Worm (Caenorhabditis elegans) whole organism, L4 larva: Measurements from ENCODE around the gene sto-2.

ENCODE experiments used
- ZK546.5 ChIP-seq, 2 experiments: sonication (generic microtip); optimal IDR thresholded peaks; 2 replicates each; lab custom pipeline; 2017; ENCODE audit warnings: missing biosample characterization in 2 of 2, missing genetic modification characterization in 2 of 2
- ceh-44 ChIP-seq: fragments of 200-800 bp; sonication (Bioruptor generic); IDR thresholded peaks from 2 replicates; pipeline ENCODE4 v1.3.6; 2022; ENCODE audit warnings: missing genetic modification reagents, missing genetic modification characterization, missing compliant biosample characterization
- lin-39 ChIP-seq: fragments of 150-350 bp; optimal IDR thresholded peaks from 2 replicates; lab custom pipeline; 2014; ENCODE audit warnings: missing biosample characterization, missing genetic modification reagents, missing genetic modification characterization
- nhr-77 ChIP-seq: fragments of 150-350 bp; optimal IDR thresholded peaks from 2 replicates; lab custom pipeline; 2014; ENCODE audit warnings: missing biosample characterization, missing genetic modification characterization
- pha-4 ChIP-seq, 2 experiments: fragments of 150-350 bp in 1 of 2; fragments of 200-800 bp in 1 of 2; sonication (Bioruptor generic) in 1 of 2; IDR thresholded peaks in 1 of 2; optimal IDR thresholded peaks in 1 of 2; 2 replicates each; pipeline versions ENCODE4 v1.3.6 to Lab custom; 2014 to 2022; ENCODE audit warnings: missing genetic modification characterization in 2 of 2, missing genetic modification reagents in 2 of 2, missing biosample characterization in 1 of 2, missing compliant biosample characterization in 1 of 2
- snpc-1.2 ChIP-seq: fragments of 200-800 bp; sonication (Bioruptor generic); IDR thresholded peaks from 2 replicates; pipeline ENCODE4 v1.3.6; 2022; ENCODE audit warnings: missing genetic modification reagents, missing genetic modification characterization, missing compliant biosample characterization
- unc-39 ChIP-seq: sonication (generic microtip); optimal IDR thresholded peaks from 2 replicates; lab custom pipeline; 2017; ENCODE audit warnings: missing biosample characterization, missing genetic modification characterization

- no peak for TF ChIP-seq ceh-44 (GFP tag; lab: Robert Waterston, UW)
- TF ChIP-seq snpc-1.2: no peak
- TF ChIP-seq unc-39: no peak
- no peak for TF ChIP-seq lin-39 (tag; lab: Kevin White, UChicago)
- no peak for TF ChIP-seq nhr-77 (tag; lab: Kevin White, UChicago)
- no peak for TF ChIP-seq pha-4 (GFP tag; IDR thresholded peaks at IDR 0.05; lab: Robert Waterston, UW)
- no peak for TF ChIP-seq pha-4 (tag; optimal IDR thresholded peaks at IDR 0.05; lab: Kevin White, UChicago)
- TF ChIP-seq ZK546.5 (tag; optimal IDR thresholded peaks at IDR 0.05; lab: Kevin White, UChicago): no peak
These were observed 49.5 kb upstream of the sto-2 start, which contains the start of gene F35C8.8 for ce11 chrX:5372638-5373037.
